Fruit fly (Drosophila melanogaster): ENCODE data around the gene Gr64e.

The Gr64e gene

dm6 chr3L:3983466-3983946, 48.4 kb upstream of the Gr64e start, which contains the start of gene scrt (continued):
- TF ChIP-seq nerfin-2 (GFP tag; IDR thresholded peaks at IDR 0.05; ENCODE audit: partially characterized antibody) (no peak), CG13775 (GFP tag; optimal IDR thresholded peaks at IDR 0.05) (peak; percentile 86), Nf-YB (GFP tag; optimal IDR thresholded peaks at IDR 0.05) (peak; percentile 9), Drgx (GFP tag; IDR thresholded peaks at IDR 0.05) (no peak), HmgD (GFP tag; optimal IDR thresholded peaks at IDR 0.05) (peak; percentile 18), CG31388 (GFP tag; optimal IDR thresholded peaks at IDR 0.05) (no peak), CG3407 (GFP tag; optimal IDR thresholded peaks at IDR 0.05) (no peak), kni (GFP tag; optimal IDR thresholded peaks at IDR 0.05) (peak; percentile 41), Dip3 (GFP tag; optimal IDR thresholded peaks at IDR 0.05) (peak; percentile 10), Dek (tag; optimal IDR thresholded peaks at IDR 0.05) (no peak), Hmr (GFP tag; optimal IDR thresholded peaks at IDR 0.05) (peak; percentile 66), CG14965 (GFP tag; optimal IDR thresholded peaks at IDR 0.05; ENCODE audit: borderline replicate concordance) (no peak), CG17361 (GFP tag; IDR thresholded peaks at IDR 0.05) (0 out of 3 replicates have a peak, but pooled peaks have one; percentile 44), CG32532 (GFP tag; IDR thresholded peaks at IDR 0.05) (no peak), CG4328 (GFP tag; optimal IDR thresholded peaks at IDR 0.05) (no peak), CrebB (tag; optimal IDR thresholded peaks at IDR 0.05) (no peak), cad (GFP tag; optimal IDR thresholded peaks at IDR 0.05) (no peak), Stat92E (GFP tag; optimal IDR thresholded peaks at IDR 0.05) (no peak), bab2 (GFP tag; optimal IDR thresholded peaks at IDR 0.05) (peak; percentile 5), B-H2 (GFP tag; optimal IDR thresholded peaks at IDR 0.05) (peak; percentile 4), sna (GFP tag; IDR thresholded peaks at IDR 0.05; ENCODE audit: partially characterized antibody) (peak; percentile 66), CG9437 (GFP tag; optimal IDR thresholded peaks at IDR 0.05) (no peak), kah (GFP tag; optimal IDR thresholded peaks at IDR 0.05) (no peak), Hr78 (GFP tag; optimal IDR thresholded peaks at IDR 0.05) (no peak), ken (GFP tag; IDR thresholded peaks at IDR 0.05) (0 out of 3 replicates have a peak, but pooled peaks have one; percentile 59), zfh2 (GFP tag; optimal IDR thresholded peaks at IDR 0.05) (no peak), Bdp1 (GFP tag; optimal IDR thresholded peaks at IDR 0.05) (peak; percentile 21), bcd (GFP tag; optimal IDR thresholded peaks at IDR 0.05) (peak; percentile 33), CG1792 (GFP tag; optimal IDR thresholded peaks at IDR 0.05) (peak; percentile 79), CG6254 (GFP tag; optimal IDR thresholded peaks at IDR 0.05) (peak; percentile 3), pnt (GFP tag; optimal IDR thresholded peaks at IDR 0.05) (no peak), gro (GFP tag; optimal IDR thresholded peaks at IDR 0.05) (no peak), Hr51 (GFP tag; optimal IDR thresholded peaks at IDR 0.05) (peak in 1 of 2 experiments; percentile 75), Awh (GFP tag; IDR thresholded peaks at IDR 0.05) (0 out of 2 replicates have a peak, but pooled peaks have one; percentile 24), CG4820 (GFP tag; optimal IDR thresholded peaks at IDR 0.05) (no peak), ewg (GFP tag; optimal IDR thresholded peaks at IDR 0.05) (peak; percentile 37), CG10274 (GFP tag; optimal IDR thresholded peaks at IDR 0.05) (no peak), HmgZ (tag; optimal IDR thresholded peaks at IDR 0.05) (peak; percentile 51), CG4707 (GFP tag; optimal IDR thresholded peaks at IDR 0.05) (no peak), pita (GFP tag; optimal IDR thresholded peaks at IDR 0.05) (no peak), CG7745 (tag; optimal IDR thresholded peaks at IDR 0.05) (no peak), chn (GFP tag; optimal IDR thresholded peaks at IDR 0.05) (peak; percentile 64), CG12769 (tag; optimal IDR thresholded peaks at IDR 0.05) (no peak), Taf1 (GFP tag; IDR thresholded peaks at IDR 0.05) (no peak), CG14441 (GFP tag; IDR thresholded peaks at IDR 0.05) (no peak), rib (GFP tag; IDR thresholded peaks at IDR 0.05) (no peak), maf-S (GFP tag; optimal IDR thresholded peaks at IDR 0.05) (no peak), MBD-R2 (GFP tag; IDR thresholded peaks at IDR 0.05) (no peak), pb (GFP tag; optimal IDR thresholded peaks at IDR 0.05) (no peak), HLH4C (GFP tag; IDR thresholded peaks at IDR 0.05; ENCODE audit: partially characterized antibody) (peak; percentile 59)

Data from whole organism, embryonic.